Worm (Caenorhabditis elegans): ENCODE measurements around the gene F49H12.3.

ce11 chrX:2120961-2121360 lies 36.8 kb downstream of the F49H12.3 start, which contains the start of gene gpa-5:
- TF ChIP-seq pag-3 (tag; optimal IDR thresholded peaks at IDR 0.05; ENCODE audit: borderline replicate concordance, insufficient read depth): no peak
- no peak for TF ChIP-seq ceh-82 (tag; optimal IDR thresholded peaks at IDR 0.05)
- no peak for TF ChIP-seq lin-14 (GFP tag; optimal IDR thresholded peaks at IDR 0.05)
- no peak for TF ChIP-seq zag-1 (tag; optimal IDR thresholded peaks at IDR 0.05)
- TF ChIP-seq nhr-47 (tag; optimal IDR thresholded peaks at IDR 0.05): no peak
- TF ChIP-seq nhr-90 (tag; optimal IDR thresholded peaks at IDR 0.05; ENCODE audit: poor library complexity): no peak
- no peak for TF ChIP-seq Y116A8C.19 (tag; optimal IDR thresholded peaks at IDR 0.05; ENCODE audit: borderline replicate concordance)
- TF ChIP-seq nhr-11 (tag; optimal IDR thresholded peaks at IDR 0.05): no peak
- no peak for TF ChIP-seq skn-1 (tag; optimal IDR thresholded peaks at IDR 0.05)
